Fruit fly (Drosophila melanogaster): ENCODE measurements around the gene CG11537.

The CG11537 gene

dm6 chr3L:3081966-3082516, 61.2 kb downstream of the CG11537 start (continued):
- no peak for TF ChIP-seq CG33557 (GFP tag; optimal IDR thresholded peaks at IDR 0.05)
- TF ChIP-seq CG3163 (GFP tag; optimal IDR thresholded peaks at IDR 0.05) = no peak
- TF ChIP-seq CG8089 (GFP tag; optimal IDR thresholded peaks at IDR 0.05) = no peak
- TF ChIP-seq CG7372 (GFP tag; IDR thresholded peaks at IDR 0.05) = no peak
- no peak for TF ChIP-seq al (GFP tag; IDR thresholded peaks at IDR 0.05)
- no peak for TF ChIP-seq Dek (tag; optimal IDR thresholded peaks at IDR 0.05)
- no peak for TF ChIP-seq BEAF-32 (GFP tag; optimal IDR thresholded peaks at IDR 0.05)
- no peak for TF ChIP-seq ERR (GFP tag; optimal IDR thresholded peaks at IDR 0.05)
- peak; percentile 75 for TF ChIP-seq Med (GFP tag)
- TF ChIP-seq bigmax (GFP tag; optimal IDR thresholded peaks at IDR 0.05) = no peak
- no peak for TF ChIP-seq zen (tag; optimal IDR thresholded peaks at IDR 0.05)
- no peak for TF ChIP-seq croc (GFP tag; conservative IDR thresholded peaks at IDR 0.05)
- no peak for TF ChIP-seq bsh (GFP tag; optimal IDR thresholded peaks at IDR 0.05)
- TF ChIP-seq sob (GFP tag; IDR thresholded peaks at IDR 0.05) = no peak
- no peak for TF ChIP-seq Eip74EF (GFP tag; optimal IDR thresholded peaks at IDR 0.05)
- TF ChIP-seq Doc2 (GFP tag; IDR thresholded peaks at IDR 0.05) = no peak
- TF ChIP-seq lmd (GFP tag; IDR thresholded peaks at IDR 0.05) = no peak
- no peak for TF ChIP-seq Atf3 (GFP tag; optimal IDR thresholded peaks at IDR 0.05)
- TF ChIP-seq trem (tag; optimal IDR thresholded peaks at IDR 0.05) = no peak
- TF ChIP-seq ci (GFP tag; IDR thresholded peaks at IDR 0.05) = no peak
- no peak for TF ChIP-seq ssp (GFP tag; IDR thresholded peaks at IDR 0.05)
- no peak for TF ChIP-seq stc (GFP tag; IDR thresholded peaks at IDR 0.05)
- TF ChIP-seq ham (GFP tag; IDR thresholded peaks at IDR 0.05) = no peak
- TF ChIP-seq dmrt11E (tag; optimal IDR thresholded peaks at IDR 0.05) = no peak
- no peak for TF ChIP-seq grau (tag; optimal IDR thresholded peaks at IDR 0.05)
- 0 out of 3 replicates have a peak, but pooled peaks have one; percentile 58 for TF ChIP-seq CG2199 (GFP tag; IDR thresholded peaks at IDR 0.05)
- TF ChIP-seq crol (GFP tag; IDR thresholded peaks at IDR 0.05) = 0 out of 2 replicates have a peak, but pooled peaks have one; percentile 28
- TF ChIP-seq CHES-1-like (GFP tag; optimal IDR thresholded peaks at IDR 0.05) = no peak
- TF ChIP-seq Hmr (GFP tag; optimal IDR thresholded peaks at IDR 0.05) = peak; percentile 18
- TF ChIP-seq D (optimal IDR thresholded peaks at IDR 0.05) = no peak
- no peak for TF ChIP-seq D (GFP tag; optimal IDR thresholded peaks at IDR 0.05)
- no peak for TF ChIP-seq CG8281 (tag; optimal IDR thresholded peaks at IDR 0.05)
- peak; percentile 9 for TF ChIP-seq CG7745 (tag; optimal IDR thresholded peaks at IDR 0.05)
- TF ChIP-seq bcd (GFP tag; optimal IDR thresholded peaks at IDR 0.05) = no peak
- TF ChIP-seq phol (tag; optimal IDR thresholded peaks at IDR 0.05) = no peak
- TF ChIP-seq CG10462 (GFP tag; optimal IDR thresholded peaks at IDR 0.05) = no peak
- no peak for TF ChIP-seq Max (GFP tag; optimal IDR thresholded peaks at IDR 0.05)
- TF ChIP-seq CG10431 (GFP tag; optimal IDR thresholded peaks at IDR 0.05) = no peak
- TF ChIP-seq CoRest (tag; optimal IDR thresholded peaks at IDR 0.05) = no peak
- TF ChIP-seq az2 (GFP tag; optimal IDR thresholded peaks at IDR 0.05) = no peak
- no peak for TF ChIP-seq salm (tag; optimal IDR thresholded peaks at IDR 0.05)
- no peak for TF ChIP-seq CG11560 (tag; IDR thresholded peaks at IDR 0.05)
- TF ChIP-seq tna (GFP tag; IDR thresholded peaks at IDR 0.05; ENCODE audit: partially characterized antibody) = no peak
- TF ChIP-seq Spps (tag; optimal IDR thresholded peaks at IDR 0.05) = no peak
- TF ChIP-seq CG12155 (GFP tag; optimal IDR thresholded peaks at IDR 0.05) = no peak
- no peak for TF ChIP-seq cwo (GFP tag; optimal IDR thresholded peaks at IDR 0.05)
- no peak for TF ChIP-seq GATAe (GFP tag; conservative IDR thresholded peaks at IDR 0.05)
- no peak for TF ChIP-seq sim (GFP tag; IDR thresholded peaks at IDR 0.05)
- TF ChIP-seq dimm (GFP tag; IDR thresholded peaks at IDR 0.05) = no peak
- TF ChIP-seq row (GFP tag; IDR thresholded peaks at IDR 0.05) = no peak
- no peak for TF ChIP-seq tio (GFP tag; optimal IDR thresholded peaks at IDR 0.05)

All from whole organism, embryonic.